Worm (Caenorhabditis elegans): Measurements from ENCODE around the gene klc-1.

The klc-1 gene

ce11 chrIV:11082789-11083235, 723 bp upstream of the klc-1 start (continued):
- TF ChIP-seq blmp-1 (tag; optimal IDR thresholded peaks at IDR 0.05; ENCODE audit: insufficient read depth), result peak; percentile 92
- no peak for TF ChIP-seq ztf-1 (GFP tag; conservative IDR thresholded peaks at IDR 0.05)
- peak; percentile 94 for TF ChIP-seq lin-11 (tag; optimal IDR thresholded peaks at IDR 0.05)
- peak; percentile 85 for TF ChIP-seq fos-1 (tag; optimal IDR thresholded peaks at IDR 0.05)
- TF ChIP-seq snpc-4 (tag; optimal IDR thresholded peaks at IDR 0.05), result peak; percentile 62
- TF ChIP-seq dmd-4 (tag; optimal IDR thresholded peaks at IDR 0.05), result no peak
- TF ChIP-seq unc-62 (GFP tag; optimal IDR thresholded peaks at IDR 0.05), result peak; percentile 21
- TF ChIP-seq ztf-4 (tag; optimal IDR thresholded peaks at IDR 0.05), result peak; percentile 91
- no peak for TF ChIP-seq elt-1 (tag; optimal IDR thresholded peaks at IDR 0.05)
- TF ChIP-seq nhr-237 (tag; optimal IDR thresholded peaks at IDR 0.05), result no peak

- TF ChIP-seq ceh-16 (tag; optimal IDR thresholded peaks at IDR 0.05) (no peak), lin-11 (tag; optimal IDR thresholded peaks at IDR 0.05) (no peak), Y55F3AM.14 (GFP tag; optimal IDR thresholded peaks at IDR 0.05) (no peak), nhr-10 (tag; optimal IDR thresholded peaks at IDR 0.05) (no peak), lin-13 (GFP tag; optimal IDR thresholded peaks at IDR 0.05) (no peak), ama-1 (optimal IDR thresholded peaks at IDR 0.05) (no peak), unc-39 (tag; optimal IDR thresholded peaks at IDR 0.05) (no peak), elt-1 (tag; optimal IDR thresholded peaks at IDR 0.05) (no peak), lsy-2 (tag; optimal IDR thresholded peaks at IDR 0.05) (no peak), snpc-4 (tag; optimal IDR thresholded peaks at IDR 0.05) (no peak)
Observed at ce11 chrIV:11089527-11089926, 6.0 kb downstream of the klc-1 start, which contains the start of gene M7.7. M7.7 (plus strand) TSS chrIV:11089827.

ce11 chrIV:11092502-11093080, 9.1 kb downstream of the klc-1 start, which contains the start of gene bcc-1:
bcc-1 (minus strand) TSS chrIV:11092552.
- TF ChIP-seq aly-2 (tag; optimal IDR thresholded peaks at IDR 0.05), result no peak
- TF ChIP-seq crh-2 (tag; optimal IDR thresholded peaks at IDR 0.05), result no peak
- TF ChIP-seq nhr-11 (tag; optimal IDR thresholded peaks at IDR 0.05), result no peak
- TF ChIP-seq gmeb-1 (tag; optimal IDR thresholded peaks at IDR 0.05), result peak; percentile 23
- TF ChIP-seq ztf-11 (tag; optimal IDR thresholded peaks at IDR 0.05), result no peak
- peak; percentile 60 for TF ChIP-seq mab-5 (tag; optimal IDR thresholded peaks at IDR 0.05)
- no peak for TF ChIP-seq nhr-6 (tag; optimal IDR thresholded peaks at IDR 0.05)
- TF ChIP-seq nhr-21 (tag; optimal IDR thresholded peaks at IDR 0.05), result peak; percentile 18
- no peak for TF ChIP-seq ztf-4 (tag; optimal IDR thresholded peaks at IDR 0.05)
- TF ChIP-seq nhr-25 (tag; optimal IDR thresholded peaks at IDR 0.05), result peak; percentile 57
- TF ChIP-seq sma-3 (GFP tag; optimal IDR thresholded peaks at IDR 0.05), result peak; percentile 45
- no peak for TF ChIP-seq egl-27 (tag; optimal IDR thresholded peaks at IDR 0.05)
- TF ChIP-seq blmp-1 (tag; optimal IDR thresholded peaks at IDR 0.05; ENCODE audit: insufficient read depth), result peak; percentile 7
- TF ChIP-seq Y55F3AM.14 (GFP tag; optimal IDR thresholded peaks at IDR 0.05), result no peak
- no peak for TF ChIP-seq nhr-129 (tag; optimal IDR thresholded peaks at IDR 0.05)
- peak; percentile 42 for TF ChIP-seq sma-9 (GFP tag; optimal IDR thresholded peaks at IDR 0.05)
- TF ChIP-seq sma-9 (tag; optimal IDR thresholded peaks at IDR 0.05), result no peak
- TF ChIP-seq fos-1 (tag; optimal IDR thresholded peaks at IDR 0.05), result peak; percentile 62
- TF ChIP-seq unc-55 (GFP tag; optimal IDR thresholded peaks at IDR 0.05), result no peak
- no peak for TF ChIP-seq mdl-1 (tag; optimal IDR thresholded peaks at IDR 0.05)

DNA sequence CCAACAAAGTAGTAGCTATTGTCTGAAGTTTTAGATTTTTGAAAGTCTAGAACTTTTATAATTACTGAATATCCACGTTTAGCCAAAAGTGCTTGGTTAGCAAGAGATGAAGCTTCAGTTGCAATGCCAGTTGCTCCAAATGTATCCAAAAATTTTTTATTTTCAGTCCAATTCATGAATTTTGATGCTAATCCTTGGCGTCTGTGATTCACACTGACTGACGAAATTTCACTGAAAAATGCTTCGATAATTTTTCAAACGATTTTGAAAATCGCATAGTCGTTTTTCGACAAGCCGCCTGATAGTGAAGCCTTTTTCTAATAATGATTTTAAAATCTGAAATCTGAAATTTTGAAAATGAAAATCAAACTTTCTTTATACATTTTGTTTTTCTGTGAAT, 10.5 kb downstream of the klc-1 start:
- TF ChIP-seq lin-13 (GFP tag; optimal IDR thresholded peaks at IDR 0.05), result no peak

ce11 chrIV:11094974-11095373, 11.4 kb downstream of the klc-1 start, which contains the start of gene M7.8:
M7.8 (minus strand) TSS chrIV:11095085.
- TF ChIP-seq C34F6.9 (tag; optimal IDR thresholded peaks at IDR 0.05) (peak; percentile 44), crh-2 (tag; optimal IDR thresholded peaks at IDR 0.05) (peak; percentile 30), nhr-25 (tag; optimal IDR thresholded peaks at IDR 0.05) (no peak), unc-55 (GFP tag; optimal IDR thresholded peaks at IDR 0.05) (peak; percentile 31), nhr-6 (tag; optimal IDR thresholded peaks at IDR 0.05) (no peak), peb-1 (tag; optimal IDR thresholded peaks at IDR 0.05) (no peak), snpc-4 (tag; optimal IDR thresholded peaks at IDR 0.05) (no peak), lsy-2 (tag; optimal IDR thresholded peaks at IDR 0.05) (peak in 1 of 2 experiments; percentile 35), alr-1 (tag; optimal IDR thresholded peaks at IDR 0.05) (no peak), zag-1 (tag; optimal IDR thresholded peaks at IDR 0.05) (peak; percentile 92), elt-3 (tag; optimal IDR thresholded peaks at IDR 0.05) (no peak)

Measured in whole organism, L2 larva.